Fruit fly (Drosophila melanogaster) whole organism, embryonic: ENCODE results near the gene CNMaR.

ENCODE experiments used
- Atf6 ChIP-seq: fragments of 200-800 bp; sonication (Bioruptor generic); IDR thresholded peaks from 2 replicates; pipeline ENCODE4 v1.3.6; 2022; ENCODE audit warnings: missing biosample characterization, missing genetic modification characterization
- CG10267 ChIP-seq: fragments of 200-800 bp; sonication (Bioruptor generic); optimal IDR thresholded peaks from 2 replicates; lab custom pipeline; 2018; ENCODE audit warnings: missing biosample characterization, mild to moderate bottlenecking, missing genetic modification characterization, moderate library complexity
- CG11696 ChIP-seq: fragments of 200-800 bp; sonication (Bioruptor generic); IDR thresholded peaks from 2 replicates; pipeline ENCODE4 v1.3.6; 2022; ENCODE audit warnings: missing biosample characterization, missing genetic modification characterization
- CG12155 ChIP-seq: fragments of 200-800 bp; sonication (Bioruptor generic); optimal IDR thresholded peaks from 3 replicates; lab custom pipeline; 2016; ENCODE audit warnings: missing biosample characterization, missing genetic modification characterization
- CG12299 ChIP-seq: fragments of 200-800 bp; sonication (Bioruptor generic); optimal IDR thresholded peaks from 2 replicates; lab custom pipeline; 2018; ENCODE audit warnings: missing biosample characterization, mild to moderate bottlenecking, missing genetic modification characterization
- CG14050 ChIP-seq: fragments of 200-800 bp; sonication (Bioruptor generic); IDR thresholded peaks from 3 replicates; pipeline ENCODE4 v1.3.6; 2022; ENCODE audit warnings: missing biosample characterization, missing genetic modification characterization
- CG17568 ChIP-seq: fragments of 200-800 bp; sonication (Bioruptor generic); optimal IDR thresholded peaks from 2 replicates; lab custom pipeline; 2018; ENCODE audit warnings: missing biosample characterization, mild to moderate bottlenecking, missing genetic modification characterization, moderate library complexity
- CG2120 ChIP-seq: fragments of 200-800 bp; sonication (Bioruptor generic); optimal IDR thresholded peaks from 3 replicates; lab custom pipeline; 2016; ENCODE audit warnings: missing biosample characterization, missing genetic modification characterization
- CG5245 ChIP-seq: fragments of 200-800 bp; sonication (Bioruptor generic); optimal IDR thresholded peaks from 3 replicates; lab custom pipeline; 2016; ENCODE audit warnings: missing biosample characterization, missing genetic modification characterization
- CG6654 ChIP-seq: fragments of 200-800 bp; sonication (Bioruptor generic); optimal IDR thresholded peaks from 2 replicates; lab custom pipeline; 2017; ENCODE audit warnings: missing biosample characterization, mild to moderate bottlenecking, missing genetic modification characterization
- CG7372 ChIP-seq: fragments of 200-800 bp; sonication (Bioruptor generic); IDR thresholded peaks from 2 replicates; pipeline ENCODE4 v1.3.6; 2022; ENCODE audit warnings: missing biosample characterization, missing genetic modification characterization
- CG9437 ChIP-seq: fragments of 200-800 bp; sonication (Bioruptor generic); optimal IDR thresholded peaks from 2 replicates; lab custom pipeline; 2018; ENCODE audit warnings: missing biosample characterization, mild to moderate bottlenecking, missing genetic modification characterization
- CG9797 ChIP-seq: fragments of 200-800 bp; sonication (Bioruptor generic); optimal IDR thresholded peaks from 3 replicates; lab custom pipeline; 2018; ENCODE audit warnings: missing biosample characterization, mild to moderate bottlenecking, missing genetic modification characterization
- CG9932 ChIP-seq: fragments of 200-800 bp; sonication (Bioruptor generic); IDR thresholded peaks from 2 replicates; pipeline ENCODE4 v1.3.6; 2022; ENCODE audit warnings: missing biosample characterization, missing genetic modification characterization
- Dad ChIP-seq: fragments of 200-800 bp; sonication (Bioruptor generic); optimal IDR thresholded peaks from 3 replicates; lab custom pipeline; 2016; ENCODE audit warnings: missing biosample characterization, missing genetic modification characterization
- Dfd ChIP-seq, 2 experiments: fragments of >200 bp; optimal IDR thresholded peaks; 2 replicates each; lab custom pipeline; 2017; ENCODE audit warnings: missing biosample characterization in 2 of 2, missing genetic modification characterization in 2 of 2
- Drgx ChIP-seq: fragments of 200-800 bp; sonication (Bioruptor generic); IDR thresholded peaks from 2 replicates; pipeline ENCODE4 v1.3.6; 2022; ENCODE audit warnings: missing biosample characterization, missing genetic modification characterization
- Meics ChIP-seq: fragments of 200-800 bp; sonication (Bioruptor generic); optimal IDR thresholded peaks from 2 replicates; lab custom pipeline; 2017; ENCODE audit warnings: missing biosample characterization, mild to moderate bottlenecking, missing genetic modification characterization
- Mes4 ChIP-seq: fragments of 200-800 bp; sonication (Bioruptor generic); optimal IDR thresholded peaks from 2 replicates; lab custom pipeline; 2016; ENCODE audit warnings: missing biosample characterization, missing genetic modification characterization
- Neu2 ChIP-seq: fragments of 200-800 bp; sonication (Bioruptor generic); optimal IDR thresholded peaks from 3 replicates; lab custom pipeline; 2016; ENCODE audit warnings: missing biosample characterization, missing genetic modification characterization, borderline replicate concordance
- Nf-YB ChIP-seq: fragments of 200-800 bp; sonication (Bioruptor generic); optimal IDR thresholded peaks from 3 replicates; lab custom pipeline; 2019; ENCODE audit warnings: missing biosample characterization, mild to moderate bottlenecking, missing genetic modification characterization, moderate library complexity
- Oli ChIP-seq: fragments of 200-800 bp; sonication (Bioruptor generic); optimal IDR thresholded peaks from 2 replicates; lab custom pipeline; 2018; ENCODE audit warnings: missing biosample characterization, mild to moderate bottlenecking, missing genetic modification characterization, moderate library complexity
- Pdp1 ChIP-seq, 2 experiments: fragments of 200-800 bp; sonication (Bioruptor generic); optimal IDR thresholded peaks; 3 replicates each; lab custom pipeline; 2016; ENCODE audit warnings: missing biosample characterization in 2 of 2, missing genetic modification characterization in 2 of 2, mild to moderate bottlenecking in 1 of 2, moderate library complexity in 1 of 2
- Sox100B ChIP-seq: fragments of 200-800 bp; sonication (Bioruptor generic); optimal IDR thresholded peaks from 3 replicates; lab custom pipeline; 2018; ENCODE audit warnings: missing biosample characterization, mild to moderate bottlenecking, missing genetic modification characterization
- Xrp1 ChIP-seq: fragments of 200-800 bp; sonication (Bioruptor generic); IDR thresholded peaks from 2 replicates; pipeline ENCODE4 v1.3.6; 2022; ENCODE audit warnings: missing biosample characterization, missing genetic modification characterization
- ash1 ChIP-seq: fragments of 200-800 bp; sonication (Bioruptor generic); optimal IDR thresholded peaks from 2 replicates; lab custom pipeline; 2018; ENCODE audit warnings: missing biosample characterization, mild to moderate bottlenecking, missing genetic modification characterization
- ato ChIP-seq: fragments of 200-800 bp; sonication (Bioruptor generic); IDR thresholded peaks from 2 replicates; pipeline ENCODE4 v1.3.6; 2022; ENCODE audit warnings: missing biosample characterization, missing genetic modification characterization; ENCODE audit not compliant: partially characterized antibody
- croc ChIP-seq: fragments of 200-800 bp; sonication (Bioruptor generic); conservative IDR thresholded peaks from 3 replicates; pipeline ENCODE4 v1.3.6; 2022; ENCODE audit warnings: missing biosample characterization, missing genetic modification characterization
- da ChIP-seq: fragments of 200-800 bp; sonication (Bioruptor generic); optimal IDR thresholded peaks from 2 replicates; lab custom pipeline; 2016; ENCODE audit warnings: missing biosample characterization, missing genetic modification characterization
- dati ChIP-seq: fragments of 200-800 bp; sonication (Bioruptor generic); IDR thresholded peaks from 2 replicates; pipeline ENCODE4 v1.3.6; 2022; ENCODE audit warnings: missing biosample characterization, missing genetic modification characterization
- dm ChIP-seq: fragments of 200-800 bp; sonication (Bioruptor generic); optimal IDR thresholded peaks from 3 replicates; lab custom pipeline; 2016; ENCODE audit warnings: missing biosample characterization, missing genetic modification characterization
- esg ChIP-seq: fragments of 200-800 bp; sonication (Bioruptor generic); conservative IDR thresholded peaks from 2 replicates; pipeline ENCODE4 v1.3.6; 2022; ENCODE audit warnings: missing biosample characterization, missing genetic modification characterization
- ewg ChIP-seq: fragments of 200-800 bp; sonication (Bioruptor generic); optimal IDR thresholded peaks from 3 replicates; lab custom pipeline; 2017; ENCODE audit warnings: mild to moderate bottlenecking, missing biosample characterization, missing genetic modification reagents, missing genetic modification characterization
- ftz-f1 ChIP-seq: fragments of 200-800 bp; sonication (Bioruptor generic); optimal IDR thresholded peaks from 2 replicates; lab custom pipeline; 2016; ENCODE audit warnings: missing biosample characterization, missing genetic modification characterization
- gsb ChIP-seq: fragments of 200-800 bp; sonication (Bioruptor generic); IDR thresholded peaks from 2 replicates; pipeline ENCODE4 v1.3.6; 2022; ENCODE audit warnings: missing biosample characterization, missing genetic modification characterization
- gsb-n ChIP-seq: fragments of 200-800 bp; sonication (Bioruptor generic); optimal IDR thresholded peaks from 3 replicates; lab custom pipeline; 2018; ENCODE audit warnings: missing biosample characterization, mild to moderate bottlenecking, missing genetic modification characterization
- hb ChIP-seq: fragments of 200-800 bp; sonication (Bioruptor generic); IDR thresholded peaks from 3 replicates; pipeline ENCODE4 v1.3.6; 2022; ENCODE audit warnings: missing biosample characterization, missing genetic modification characterization; ENCODE audit not compliant: partially characterized antibody
- hth ChIP-seq: fragments of >200 bp; optimal IDR thresholded peaks from 2 replicates; lab custom pipeline; 2017; ENCODE audit warnings: inconsistent platforms
- jing ChIP-seq: fragments of 200-800 bp; sonication (Bioruptor generic); optimal IDR thresholded peaks from 2 replicates; lab custom pipeline; 2018; ENCODE audit warnings: missing biosample characterization, mild to moderate bottlenecking, missing genetic modification characterization
- kni ChIP-seq: fragments of 200-800 bp; sonication (Bioruptor generic); optimal IDR thresholded peaks from 3 replicates; lab custom pipeline; 2017; ENCODE audit warnings: mild to moderate bottlenecking, missing biosample characterization, missing genetic modification reagents, missing genetic modification characterization
- lab ChIP-seq: fragments of 200-800 bp; sonication (Bioruptor generic); optimal IDR thresholded peaks from 3 replicates; lab custom pipeline; 2017; ENCODE audit warnings: missing biosample characterization, missing genetic modification characterization, mild to moderate bottlenecking, moderate library complexity, missing genetic modification reagents
- maf-S ChIP-seq: fragments of 200-800 bp; sonication (Bioruptor generic); optimal IDR thresholded peaks from 2 replicates; lab custom pipeline; 2016; ENCODE audit warnings: missing biosample characterization, missing genetic modification characterization
- p53 ChIP-seq: fragments of 200-800 bp; sonication (Bioruptor generic); optimal IDR thresholded peaks from 2 replicates; lab custom pipeline; 2016; ENCODE audit warnings: missing biosample characterization, missing genetic modification characterization
- pum ChIP-seq: fragments of 200-800 bp; sonication (Bioruptor generic); optimal IDR thresholded peaks from 2 replicates; lab custom pipeline; 2016; ENCODE audit warnings: missing biosample characterization, missing genetic modification characterization
- ranshi ChIP-seq: fragments of 200-800 bp; sonication (Bioruptor generic); IDR thresholded peaks from 2 replicates; pipeline ENCODE4 v1.3.6; 2022; ENCODE audit warnings: missing biosample characterization, missing genetic modification characterization
- unc-4 ChIP-seq: fragments of 200-800 bp; sonication (Bioruptor generic); IDR thresholded peaks from 2 replicates; pipeline ENCODE4 v1.3.6; 2022; ENCODE audit warnings: missing biosample characterization, missing genetic modification characterization; ENCODE audit not compliant: partially characterized antibody
- vnd ChIP-seq: fragments of 200-800 bp; sonication (Bioruptor generic); IDR thresholded peaks from 3 replicates; pipeline ENCODE4 v1.3.6; 2022; ENCODE audit warnings: missing biosample characterization, missing genetic modification characterization; ENCODE audit not compliant: partially characterized antibody
- zfh1 ChIP-seq: fragments of 200-800 bp; sonication (Bioruptor generic); IDR thresholded peaks from 3 replicates; pipeline ENCODE4 v1.3.6; 2022; ENCODE audit warnings: missing biosample characterization, missing genetic modification characterization

Gene CNMaR

DNA sequence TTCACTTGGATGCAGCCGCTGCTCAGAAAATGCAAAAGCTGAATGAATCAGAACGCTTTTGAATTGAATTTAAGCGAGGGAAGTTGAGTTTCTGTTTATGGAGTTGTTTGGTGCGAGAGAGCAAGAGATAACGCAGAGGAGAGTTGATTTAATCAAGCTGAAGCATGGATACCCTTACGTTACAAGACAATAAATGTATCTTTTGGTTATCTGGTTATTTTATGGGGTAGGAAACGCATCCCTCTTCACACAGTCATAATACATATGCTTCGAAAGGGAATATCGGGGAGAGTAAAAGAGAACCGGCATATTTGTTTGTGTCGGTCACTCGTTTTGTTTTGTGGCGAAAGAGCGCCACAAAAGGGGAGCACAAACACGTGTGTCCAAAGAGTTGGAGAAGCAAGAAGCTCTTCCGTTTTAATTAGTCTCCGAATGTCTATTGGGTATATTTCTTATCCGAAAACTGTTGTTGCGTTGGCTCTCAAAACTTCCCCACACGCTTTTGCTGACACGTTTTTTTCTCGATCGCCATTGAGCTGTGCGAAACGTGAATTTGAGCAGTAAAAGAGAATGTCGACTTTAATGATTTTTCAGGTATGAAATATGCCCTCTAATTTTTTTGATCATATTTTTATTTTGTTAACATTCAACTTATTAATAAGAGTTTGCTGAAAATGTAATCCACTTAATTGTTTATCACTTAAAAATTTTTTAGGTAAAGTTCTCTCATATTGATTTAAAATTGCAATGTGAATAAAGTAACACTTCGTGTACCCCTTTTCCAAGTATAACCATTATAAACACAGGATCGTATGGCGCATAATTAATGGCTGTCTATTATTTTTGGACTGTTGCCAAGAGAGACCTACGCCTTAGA, 53.0 kb downstream of the CNMaR start, which contains the start of gene Prps (continued):
- peak; percentile 18 for TF ChIP-seq CG9437 (GFP tag; lab: Kevin White, UChicago)
- peak; percentile 72 for TF ChIP-seq pum (GFP tag; lab: Kevin White, UChicago)
- TF ChIP-seq ato (GFP tag; lab: Robert Waterston, UW) = no peak
- no peak for TF ChIP-seq esg (GFP tag; lab: Robert Waterston, UW)
- peak; percentile 38 for TF ChIP-seq dm (GFP tag; lab: Kevin White, UChicago)
- peak; percentile 93 for TF ChIP-seq lab (GFP tag; lab: Kevin White, UChicago)
- no peak for TF ChIP-seq Neu2 (GFP tag; lab: Kevin White, UChicago)
- TF ChIP-seq CG12299 (tag; lab: Kevin White, UChicago) = peak; percentile 75
- TF ChIP-seq CG17568 = peak; percentile 78
- TF ChIP-seq CG2120 (GFP tag; lab: Kevin White, UChicago) = peak; percentile 81
- TF ChIP-seq ranshi (GFP tag; lab: Robert Waterston, UW) = peak; percentile 85
- peak; percentile 36 for TF ChIP-seq jing (GFP tag; lab: Kevin White, UChicago)
- peak; percentile 59 for TF ChIP-seq CG12155
- no peak for TF ChIP-seq ftz-f1 (GFP tag; lab: Kevin White, UChicago)
- no peak for TF ChIP-seq Dfd (GFP tag; optimal IDR thresholded peaks at IDR 0.05; lab: Kevin White, UChicago)
- peak; percentile 71 for TF ChIP-seq CG14050
- peak; percentile 52 for TF ChIP-seq ewg (GFP tag; lab: Kevin White, UChicago)
- TF ChIP-seq Xrp1 = peak; percentile 84
- peak; percentile 46 for TF ChIP-seq da (GFP tag; lab: Kevin White, UChicago)
- peak; percentile 73 for TF ChIP-seq CG11696 (GFP tag; lab: Robert Waterston, UW)
- peak; percentile 41 for TF ChIP-seq gsb-n (tag; lab: Kevin White, UChicago)
- peak; percentile 33; the same call in 1 of the 2 replicates for TF ChIP-seq unc-4 (GFP tag; lab: Robert Waterston, UW)
- peak; percentile 16 for TF ChIP-seq ash1 (GFP tag; lab: Kevin White, UChicago)
- TF ChIP-seq kni (GFP tag; lab: Kevin White, UChicago) = peak; percentile 66
- TF ChIP-seq dati = 0 out of 2 replicates have a peak, but pooled peaks have one; percentile 39
- no peak for TF ChIP-seq vnd (GFP tag; lab: Robert Waterston, UW)
- TF ChIP-seq Oli (tag; lab: Kevin White, UChicago) = peak; percentile 30
- TF ChIP-seq croc (GFP tag; lab: Robert Waterston, UW) = peak; percentile 19; the same call in 1 of the 3 replicates
- TF ChIP-seq Mes4 = peak; percentile 74
- peak; percentile 56 for TF ChIP-seq CG5245
- peak; percentile 46 for TF ChIP-seq Dad
- TF ChIP-seq CG9797 (GFP tag; lab: Kevin White, UChicago) = no peak

DNA sequence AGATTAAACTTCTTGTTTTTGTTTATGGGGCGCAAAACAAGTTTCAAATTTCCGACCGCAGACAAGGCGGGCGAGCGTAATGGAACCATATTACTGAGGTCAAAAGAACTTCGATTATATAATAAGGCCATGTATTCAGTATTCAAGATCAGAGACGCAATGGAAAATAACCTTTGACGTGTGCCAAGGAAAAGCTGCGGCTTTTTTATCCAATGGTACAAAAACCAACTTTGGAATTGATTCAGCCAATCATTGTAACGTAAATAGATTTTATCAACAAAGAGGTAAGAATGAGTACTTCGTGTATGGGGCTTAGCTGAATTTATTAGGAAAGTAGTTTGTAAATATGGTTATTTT, 53.6 kb downstream of the CNMaR start:
- TF ChIP-seq CG7372 (GFP tag; lab: Robert Waterston, UW) (0 out of 2 replicates have a peak, but pooled peaks have one; percentile 33), Nf-YB (GFP tag; lab: Kevin White, UChicago) (peak; percentile 56), hth (no peak), Pdp1 (GFP tag; optimal IDR thresholded peaks at IDR 0.05; lab: Kevin White, UChicago) (peak in 1 of 2 experiments; percentile 94)

DNA sequence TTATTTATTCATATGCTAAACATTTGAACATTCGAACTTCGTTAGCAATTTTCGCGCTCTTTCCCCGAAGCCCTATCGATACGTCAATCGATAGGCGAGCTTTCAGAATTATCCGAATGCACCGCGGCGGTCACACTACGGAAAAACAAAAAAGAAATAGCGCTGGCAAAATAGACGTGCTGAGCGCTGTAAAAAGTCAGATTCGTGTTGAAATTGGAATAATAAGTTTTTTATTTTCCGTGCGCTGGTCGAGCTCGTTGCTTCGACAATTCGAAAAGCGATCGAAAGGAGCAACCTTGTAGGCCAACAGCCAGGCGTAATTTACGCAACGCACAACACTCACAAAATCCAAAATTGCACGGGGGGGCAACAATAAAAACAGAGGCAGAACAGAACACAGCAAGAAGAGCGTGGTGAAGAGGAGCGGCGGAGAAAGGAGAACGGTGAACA, 54.3 kb downstream of the CNMaR start, which contains the start of gene Ubc4:
Gene Ubc4, plus strand, starts transcription at position 144 of the 450 bp plus-strand sequence.
- TF ChIP-seq hb (GFP tag; lab: Robert Waterston, UW) = peak; percentile 76
- no peak for TF ChIP-seq Drgx
- TF ChIP-seq CG9932 (GFP tag; lab: Robert Waterston, UW) = peak; percentile 48; the same call in 1 of the 2 replicates
- no peak; the same call in 1 of the 2 replicates for TF ChIP-seq Atf6 (GFP tag; lab: Robert Waterston, UW)
- no peak for TF ChIP-seq maf-S (GFP tag; lab: Kevin White, UChicago)
- no peak for TF ChIP-seq p53
- no peak for TF ChIP-seq zfh1
- no peak for TF ChIP-seq CG10267 (tag; lab: Kevin White, UChicago)
- no peak for TF ChIP-seq gsb (GFP tag; lab: Robert Waterston, UW)
- no peak for TF ChIP-seq Sox100B (GFP tag; lab: Kevin White, UChicago)
- TF ChIP-seq kni (GFP tag; lab: Kevin White, UChicago) = no peak
- TF ChIP-seq Meics (GFP tag; lab: Kevin White, UChicago) = no peak
- no peak for TF ChIP-seq CG6654
